Fruit fly (Drosophila melanogaster) whole organism, embryonic: ENCODE data around the gene Ypel.

Experiments used
- Abd-B ChIP-seq: fragments of 200-800 bp; sonication (Bioruptor generic); optimal IDR thresholded peaks from 2 replicates; lab custom pipeline; 2018; ENCODE audit warnings: missing biosample characterization, mild to moderate bottlenecking, missing genetic modification characterization, moderate library complexity
- BEAF-32 ChIP-seq: fragments of 200-800 bp; sonication (Bioruptor generic); optimal IDR thresholded peaks from 3 replicates; lab custom pipeline; 2017; ENCODE audit warnings: missing biosample characterization, missing genetic modification characterization, mild to moderate bottlenecking, moderate library complexity, missing genetic modification reagents
- CG10267 ChIP-seq: fragments of 200-800 bp; sonication (Bioruptor generic); optimal IDR thresholded peaks from 2 replicates; lab custom pipeline; 2018; ENCODE audit warnings: missing biosample characterization, mild to moderate bottlenecking, missing genetic modification characterization, moderate library complexity
- CG12659 ChIP-seq: fragments of 200-800 bp; sonication (Bioruptor generic); optimal IDR thresholded peaks from 3 replicates; lab custom pipeline; 2017; ENCODE audit warnings: mild to moderate bottlenecking, missing biosample characterization, missing genetic modification reagents, missing genetic modification characterization
- CG13287 ChIP-seq: fragments of 200-800 bp; sonication (Bioruptor generic); IDR thresholded peaks from 2 replicates; pipeline ENCODE4 v1.3.6; 2022; ENCODE audit warnings: missing biosample characterization, missing genetic modification characterization; ENCODE audit not compliant: partially characterized antibody
- CG15514 ChIP-seq: fragments of 200-800 bp; sonication (Bioruptor generic); optimal IDR thresholded peaks from 3 replicates; lab custom pipeline; 2017; ENCODE audit warnings: missing biosample characterization, missing genetic modification characterization, mild to moderate bottlenecking, moderate library complexity, missing genetic modification reagents
- CG17612 ChIP-seq: fragments of 200-800 bp; sonication (Bioruptor generic); IDR thresholded peaks from 2 replicates; pipeline ENCODE4 v1.3.6; 2022; ENCODE audit warnings: missing biosample characterization, missing genetic modification characterization
- CG2116 ChIP-seq: fragments of 200-800 bp; sonication (Bioruptor generic); optimal IDR thresholded peaks from 3 replicates; lab custom pipeline; 2018; ENCODE audit warnings: missing biosample characterization, mild to moderate bottlenecking, missing genetic modification characterization
- CG2120 ChIP-seq: fragments of 200-800 bp; sonication (Bioruptor generic); optimal IDR thresholded peaks from 3 replicates; lab custom pipeline; 2016; ENCODE audit warnings: missing biosample characterization, missing genetic modification characterization
- CG2678 ChIP-seq: fragments of 200-800 bp; sonication (Bioruptor generic); optimal IDR thresholded peaks from 3 replicates; lab custom pipeline; 2019; ENCODE audit warnings: missing biosample characterization, mild to moderate bottlenecking, missing genetic modification characterization, moderate library complexity
- CG32772 ChIP-seq: fragments of 200-800 bp; sonication (Bioruptor generic); IDR thresholded peaks from 2 replicates; pipeline ENCODE4 v1.3.6; 2022; ENCODE audit warnings: missing biosample characterization, missing genetic modification characterization
- CG3281 ChIP-seq: fragments of 200-800 bp; sonication (Bioruptor generic); optimal IDR thresholded peaks from 3 replicates; lab custom pipeline; 2017; ENCODE audit warnings: missing biosample characterization, mild to moderate bottlenecking, missing genetic modification characterization
- CG34422 ChIP-seq: fragments of 200-800 bp; sonication (Bioruptor generic); IDR thresholded peaks from 3 replicates; pipeline ENCODE4 v1.3.6; 2022; ENCODE audit warnings: missing biosample characterization, missing genetic modification characterization
- CG4360 ChIP-seq: fragments of 200-800 bp; sonication (Bioruptor generic); IDR thresholded peaks from 2 replicates; pipeline ENCODE4 v1.3.6; 2022; ENCODE audit warnings: missing biosample characterization, missing genetic modification characterization
- CG4617 ChIP-seq: fragments of 200-800 bp; sonication (Bioruptor generic); optimal IDR thresholded peaks from 3 replicates; lab custom pipeline; 2016; ENCODE audit warnings: missing biosample characterization, missing genetic modification characterization, borderline replicate concordance
- CG9817 ChIP-seq: fragments of 200-800 bp; sonication (Bioruptor generic); optimal IDR thresholded peaks from 2 replicates; lab custom pipeline; 2018; ENCODE audit warnings: missing biosample characterization, mild to moderate bottlenecking, missing genetic modification characterization, moderate library complexity
- CoRest ChIP-seq: fragments of 200-800 bp; sonication (Bioruptor generic); optimal IDR thresholded peaks from 3 replicates; lab custom pipeline; 2018; ENCODE audit warnings: missing biosample characterization, mild to moderate bottlenecking, missing genetic modification characterization, moderate library complexity
- D19B ChIP-seq: fragments of 200-800 bp; sonication (Bioruptor generic); optimal IDR thresholded peaks from 2 replicates; lab custom pipeline; 2017; ENCODE audit warnings: missing biosample characterization, mild to moderate bottlenecking, missing genetic modification characterization
- Dbx ChIP-seq: fragments of 200-800 bp; sonication (Bioruptor generic); IDR thresholded peaks from 3 replicates; pipeline ENCODE4 v1.3.6; 2022; ENCODE audit warnings: missing biosample characterization, missing genetic modification characterization
- Dp ChIP-seq: fragments of 200-800 bp; sonication (Bioruptor generic); optimal IDR thresholded peaks from 2 replicates; lab custom pipeline; 2018; ENCODE audit warnings: missing biosample characterization, mild to moderate bottlenecking, missing genetic modification characterization, moderate library complexity
- E2f2 ChIP-seq: fragments of 200-800 bp; sonication (Bioruptor generic); IDR thresholded peaks from 2 replicates; pipeline ENCODE4 v1.3.6; 2022; ENCODE audit warnings: missing biosample characterization, missing genetic modification characterization
- HHEX ChIP-seq: fragments of 200-800 bp; sonication (Bioruptor generic); optimal IDR thresholded peaks from 3 replicates; lab custom pipeline; 2017; ENCODE audit warnings: missing biosample characterization, mild to moderate bottlenecking, missing genetic modification characterization, missing genetic modification reagents
- HLH4C ChIP-seq: fragments of 200-800 bp; sonication (Bioruptor generic); IDR thresholded peaks from 3 replicates; pipeline ENCODE4 v1.3.6; 2022; ENCODE audit warnings: missing biosample characterization, missing genetic modification characterization; ENCODE audit not compliant: partially characterized antibody
- MBD-R2 ChIP-seq: fragments of 200-800 bp; sonication (Bioruptor generic); IDR thresholded peaks from 2 replicates; pipeline ENCODE4 v1.3.6; 2022; ENCODE audit warnings: missing biosample characterization, missing genetic modification characterization
- MESR4 ChIP-seq: fragments of 200-800 bp; sonication (Bioruptor generic); optimal IDR thresholded peaks from 2 replicates; lab custom pipeline; 2018; ENCODE audit warnings: missing biosample characterization, mild to moderate bottlenecking, missing genetic modification characterization, moderate library complexity
- Med ChIP-seq: fragments of 200-800 bp; sonication (Bioruptor generic); peaks from one replicate; lab custom pipeline; 2016; ENCODE audit warnings: missing biosample characterization, missing genetic modification characterization, mild to moderate bottlenecking, inconsistent platforms, moderate library complexity
- Mrtf ChIP-seq: fragments of 200-800 bp; sonication (Bioruptor generic); IDR thresholded peaks from 3 replicates; pipeline ENCODE4 v1.3.6; 2022; ENCODE audit warnings: missing biosample characterization, missing genetic modification characterization
- Myb ChIP-seq: fragments of 200-800 bp; sonication (Bioruptor generic); optimal IDR thresholded peaks from 2 replicates; lab custom pipeline; 2016; ENCODE audit warnings: missing biosample characterization, missing genetic modification characterization
- Scr ChIP-seq: fragments of 200-800 bp; sonication (Bioruptor generic); IDR thresholded peaks from 2 replicates; pipeline ENCODE4 v1.3.6; 2022; ENCODE audit warnings: missing biosample characterization, missing genetic modification characterization; ENCODE audit not compliant: partially characterized antibody
- YL-1 ChIP-seq: fragments of 200-800 bp; sonication (Bioruptor generic); optimal IDR thresholded peaks from 3 replicates; lab custom pipeline; 2017; ENCODE audit warnings: missing biosample characterization, mild to moderate bottlenecking, missing genetic modification characterization
- amos ChIP-seq: fragments of 200-800 bp; sonication (Bioruptor generic); IDR thresholded peaks from 2 replicates; pipeline ENCODE4 v1.3.6; 2022; ENCODE audit warnings: missing biosample characterization, missing genetic modification characterization; ENCODE audit not compliant: partially characterized antibody
- bbx ChIP-seq: fragments of 200-800 bp; sonication (Bioruptor generic); IDR thresholded peaks from 2 replicates; pipeline ENCODE4 v1.3.6; 2022; ENCODE audit warnings: missing biosample characterization, missing genetic modification characterization; ENCODE audit not compliant: partially characterized antibody
- bowl ChIP-seq: fragments of 200-800 bp; sonication (Bioruptor generic); IDR thresholded peaks from 2 replicates; pipeline ENCODE4 v1.3.6; 2022; ENCODE audit warnings: missing biosample characterization, missing genetic modification characterization
- chinmo ChIP-seq: fragments of 200-800 bp; sonication (Bioruptor generic); IDR thresholded peaks from 4 replicates; pipeline ENCODE4 v1.3.6; 2022; ENCODE audit warnings: missing biosample characterization, missing genetic modification characterization; ENCODE audit not compliant: partially characterized antibody
- crp ChIP-seq, 2 experiments: fragments of 200-800 bp; sonication (Bioruptor generic); optimal IDR thresholded peaks; 2 replicates in 1 of 2; 3 replicates in 1 of 2; lab custom pipeline; 2017; ENCODE audit warnings: missing biosample characterization in 2 of 2, missing genetic modification characterization in 2 of 2, mild to moderate bottlenecking in 1 of 2, moderate library complexity in 1 of 2
- fd64A ChIP-seq: fragments of 200-800 bp; sonication (Bioruptor generic); optimal IDR thresholded peaks from 3 replicates; lab custom pipeline; 2018; ENCODE audit warnings: missing biosample characterization, mild to moderate bottlenecking, missing genetic modification characterization
- gsb-n ChIP-seq: fragments of 200-800 bp; sonication (Bioruptor generic); optimal IDR thresholded peaks from 3 replicates; lab custom pipeline; 2018; ENCODE audit warnings: missing biosample characterization, mild to moderate bottlenecking, missing genetic modification characterization
- hbn ChIP-seq: fragments of 200-800 bp; sonication (Bioruptor generic); IDR thresholded peaks from 2 replicates; pipeline ENCODE4 v1.3.6; 2022; ENCODE audit warnings: missing biosample characterization, missing genetic modification characterization; ENCODE audit not compliant: partially characterized antibody
- ken ChIP-seq: fragments of 200-800 bp; sonication (Bioruptor generic); IDR thresholded peaks from 3 replicates; pipeline ENCODE4 v1.3.6; 2022; ENCODE audit warnings: missing biosample characterization, missing genetic modification characterization
- nerfin-2 ChIP-seq: fragments of 200-800 bp; sonication (Bioruptor generic); IDR thresholded peaks from 2 replicates; pipeline ENCODE4 v1.3.6; 2022; ENCODE audit warnings: missing biosample characterization, missing genetic modification characterization; ENCODE audit not compliant: partially characterized antibody
- otp ChIP-seq: fragments of 200-800 bp; sonication (Bioruptor generic); IDR thresholded peaks from 3 replicates; pipeline ENCODE4, ENCODE4 v1.3.6; 2022; ENCODE audit warnings: missing biosample characterization, missing genetic modification characterization
- phol ChIP-seq: fragments of 200-800 bp; sonication (Bioruptor generic); optimal IDR thresholded peaks from 3 replicates; lab custom pipeline; 2018; ENCODE audit warnings: missing biosample characterization, mild to moderate bottlenecking, missing genetic modification characterization, moderate library complexity
- pzg ChIP-seq: fragments of 200-800 bp; sonication (Bioruptor generic); optimal IDR thresholded peaks from 3 replicates; lab custom pipeline; 2018; ENCODE audit warnings: missing biosample characterization, mild to moderate bottlenecking, missing genetic modification characterization, moderate library complexity
- sna ChIP-seq: fragments of 200-800 bp; sonication (Bioruptor generic); IDR thresholded peaks from 2 replicates; pipeline ENCODE4 v1.3.6; 2022; ENCODE audit warnings: missing biosample characterization, missing genetic modification characterization; ENCODE audit not compliant: partially characterized antibody
- sqz ChIP-seq: fragments of 200-800 bp; sonication (Bioruptor generic); optimal IDR thresholded peaks from 3 replicates; lab custom pipeline; 2018; ENCODE audit warnings: missing biosample characterization, mild to moderate bottlenecking, missing genetic modification characterization
- stc ChIP-seq: fragments of 200-800 bp; sonication (Bioruptor generic); IDR thresholded peaks from 2 replicates; pipeline ENCODE4 v1.3.6; 2022; ENCODE audit warnings: missing biosample characterization, missing genetic modification characterization
- stwl ChIP-seq: fragments of 200-800 bp; sonication (Bioruptor generic); optimal IDR thresholded peaks from 3 replicates; lab custom pipeline; 2018; ENCODE audit warnings: missing biosample characterization, mild to moderate bottlenecking, missing genetic modification characterization, moderate library complexity
- unc-4 ChIP-seq: fragments of 200-800 bp; sonication (Bioruptor generic); IDR thresholded peaks from 2 replicates; pipeline ENCODE4 v1.3.6; 2022; ENCODE audit warnings: missing biosample characterization, missing genetic modification characterization; ENCODE audit not compliant: partially characterized antibody

The Ypel gene

DNA sequence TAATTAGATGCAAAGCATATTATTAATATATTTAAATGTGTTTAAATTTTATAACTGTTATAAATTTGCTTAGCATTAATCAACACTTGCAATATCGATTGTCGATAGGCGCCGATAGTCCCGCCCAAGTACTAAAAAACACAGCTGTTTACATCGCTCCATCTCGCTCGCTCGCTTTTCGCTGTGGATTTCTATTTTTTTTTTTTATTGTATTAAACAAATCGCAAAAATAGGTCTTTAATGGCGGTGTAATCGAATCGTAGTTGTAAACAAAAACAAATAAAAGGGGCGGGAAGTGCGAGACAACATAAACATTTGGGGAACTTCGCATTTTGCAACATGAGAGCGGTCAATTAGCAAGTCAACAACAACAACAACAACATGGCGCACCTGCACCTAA, 7.8 kb upstream of the Ypel start, which contains the start of gene CG34408:
Gene CG34408 (plus strand): TSS at position 156 of the 400 bp plus-strand sequence.
- TF ChIP-seq gsb-n (tag; lab: Kevin White, UChicago) (no peak), Med (GFP tag; lab: Kevin White, UChicago) (peak; percentile 43), sqz (GFP tag; lab: Kevin White, UChicago) (peak; percentile 80), CoRest (tag; lab: Kevin White, UChicago) (peak; percentile 11), YL-1 (peak; percentile 83), crp (GFP tag; optimal IDR thresholded peaks at IDR 0.05; lab: Kevin White, UChicago) (peak; percentile 17 to 83), unc-4 (GFP tag; lab: Robert Waterston, UW) (peak; percentile 54), bowl (no peak), CG2120 (GFP tag; lab: Kevin White, UChicago) (no peak), CG2678 (tag; lab: Kevin White, UChicago) (no peak), stc (GFP tag; lab: Robert Waterston, UW) (no peak), CG4360 (peak; percentile 91), stwl (tag; lab: Kevin White, UChicago) (peak; percentile 87), BEAF-32 (peak; percentile 49), amos (GFP tag; lab: Robert Waterston, UW) (peak; percentile 44; the same call in 1 of the 2 replicates), fd64A (GFP tag; lab: Kevin White, UChicago) (no peak), Myb (GFP tag; lab: Kevin White, UChicago) (peak; percentile 67), hbn (GFP tag; lab: Robert Waterston, UW) (peak; percentile 34; the same call in 1 of the 2 replicates), CG32772 (GFP tag; lab: Robert Waterston, UW) (0 out of 2 replicates have a peak, but pooled peaks have one; percentile 30), ken (GFP tag; lab: Robert Waterston, UW) (no peak), otp (GFP tag; lab: Robert Waterston, UW) (no peak), Dp (GFP tag; lab: Kevin White, UChicago) (peak; percentile 42), CG3281 (GFP tag; lab: Kevin White, UChicago) (no peak), pzg (GFP tag; lab: Kevin White, UChicago) (peak; percentile 30), chinmo (0 out of 4 replicates have a peak, but pooled peaks have one; percentile 8), Abd-B (no peak), phol (peak; percentile 48), E2f2 (GFP tag; lab: Robert Waterston, UW) (peak; percentile 42; the same call in 1 of the 2 replicates), CG12659 (GFP tag; lab: Kevin White, UChicago) (peak; percentile 3), CG4617 (peak; percentile 11), CG2116 (GFP tag; lab: Kevin White, UChicago) (peak; percentile 32), Mrtf (no peak), CG17612 (no peak), CG34422 (GFP tag; lab: Robert Waterston, UW) (no peak), Scr (GFP tag; lab: Robert Waterston, UW) (peak; percentile 20; the same call in 1 of the 2 replicates), sna (GFP tag; lab: Robert Waterston, UW) (0 out of 2 replicates have a peak, but pooled peaks have one; percentile 40), nerfin-2 (peak; percentile 36; the same call in 1 of the 2 replicates), HLH4C (GFP tag; lab: Robert Waterston, UW) (peak; percentile 42; the same call in 2 of the 3 replicates), CG10267 (tag; lab: Kevin White, UChicago) (peak; percentile 90), HHEX (GFP tag; lab: Kevin White, UChicago) (no peak), CG13287 (GFP tag; lab: Robert Waterston, UW) (peak; percentile 62), Dbx (GFP tag; lab: Robert Waterston, UW) (no peak), bbx (peak; percentile 48; the same call in 1 of the 2 replicates), MESR4 (GFP tag; lab: Kevin White, UChicago) (peak; percentile 69), CG9817 (tag; lab: Kevin White, UChicago) (no peak), MBD-R2 (peak; percentile 45), CG15514 (GFP tag; lab: Kevin White, UChicago) (peak; percentile 20), D19B (GFP tag; lab: Kevin White, UChicago) (no peak)
